Worm (Caenorhabditis elegans): ENCODE data around the gene F46F2.5.

DNA sequence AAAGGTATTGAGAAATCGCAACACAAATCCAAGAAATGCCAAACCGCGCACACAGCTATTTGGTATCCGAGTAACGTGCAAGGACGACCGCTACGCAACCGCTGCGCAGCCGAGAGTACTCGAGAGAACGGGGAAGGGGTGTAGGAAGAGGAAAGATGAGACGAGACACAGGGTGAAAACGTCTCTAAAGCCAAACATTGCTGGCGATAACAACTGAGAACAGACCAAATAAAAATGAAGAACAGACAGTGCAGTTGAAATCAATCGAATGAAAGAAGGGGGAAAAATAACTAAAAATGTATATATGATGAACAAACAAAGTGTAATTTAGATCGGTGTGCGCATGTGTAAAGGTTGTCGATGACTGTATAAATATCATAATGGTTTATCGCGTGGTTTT lies 18.7 kb downstream of the F46F2.5 start:
- TF ChIP-seq klf-2 (GFP tag; conservative IDR thresholded peaks at IDR 0.05) (no peak), ztf-29 (GFP tag; IDR thresholded peaks at IDR 0.05) (no peak), med-1 (GFP tag; optimal IDR thresholded peaks at IDR 0.05; ENCODE audit: insufficient read depth) (no peak)
